Fruit fly (Drosophila melanogaster) whole organism, embryonic: ENCODE measurements around the gene TBC1D16.

Source experiments
- CG10267 ChIP-seq: fragments of 200-800 bp; sonication (Bioruptor generic); optimal IDR thresholded peaks from 2 replicates; lab custom pipeline; 2018; ENCODE audit warnings: missing biosample characterization, mild to moderate bottlenecking, missing genetic modification characterization, moderate library complexity
- CG10274 ChIP-seq: fragments of 200-800 bp; sonication (Bioruptor generic); optimal IDR thresholded peaks from 3 replicates; lab custom pipeline; 2017; ENCODE audit warnings: missing biosample characterization, mild to moderate bottlenecking, missing genetic modification characterization
- CG10366 ChIP-seq: fragments of 200-800 bp; sonication (Bioruptor generic); IDR thresholded peaks from 2 replicates; pipeline ENCODE4 v1.3.6; 2022; ENCODE audit warnings: missing biosample characterization, missing genetic modification characterization
- CG12155 ChIP-seq: fragments of 200-800 bp; sonication (Bioruptor generic); optimal IDR thresholded peaks from 3 replicates; lab custom pipeline; 2016; ENCODE audit warnings: missing biosample characterization, missing genetic modification characterization
- CG12391 ChIP-seq: fragments of 200-800 bp; sonication (Bioruptor generic); optimal IDR thresholded peaks from 3 replicates; lab custom pipeline; 2018; ENCODE audit warnings: missing biosample characterization, mild to moderate bottlenecking, missing genetic modification characterization, moderate library complexity
- CG12744 ChIP-seq: fragments of 200-800 bp; sonication (Bioruptor generic); optimal IDR thresholded peaks from 2 replicates; lab custom pipeline; 2016; ENCODE audit warnings: missing biosample characterization, missing genetic modification characterization
- CG15269 ChIP-seq: fragments of 200-800 bp; sonication (Bioruptor generic); optimal IDR thresholded peaks from 2 replicates; lab custom pipeline; 2018; ENCODE audit warnings: missing biosample characterization, mild to moderate bottlenecking, missing genetic modification characterization, moderate library complexity
- CG15514 ChIP-seq: fragments of 200-800 bp; sonication (Bioruptor generic); optimal IDR thresholded peaks from 3 replicates; lab custom pipeline; 2017; ENCODE audit warnings: missing biosample characterization, missing genetic modification characterization, mild to moderate bottlenecking, moderate library complexity, missing genetic modification reagents
- CG17186 ChIP-seq: fragments of 200-800 bp; sonication (Bioruptor generic); optimal IDR thresholded peaks from 3 replicates; lab custom pipeline; 2017; ENCODE audit warnings: missing biosample characterization, missing genetic modification reagents, missing genetic modification characterization
- CG18262 ChIP-seq: fragments of 200-800 bp; optimal IDR thresholded peaks from 3 replicates; lab custom pipeline; 2019; ENCODE audit warnings: missing biosample characterization, mild to moderate bottlenecking, missing genetic modification characterization, moderate library complexity
- CG18599 ChIP-seq: fragments of 200-800 bp; sonication (Bioruptor generic); optimal IDR thresholded peaks from 3 replicates; lab custom pipeline; 2017; ENCODE audit warnings: missing biosample characterization, missing genetic modification characterization, mild to moderate bottlenecking, moderate library complexity, missing genetic modification reagents
- CG30020 ChIP-seq: fragments of 200-800 bp; optimal IDR thresholded peaks from 2 replicates; lab custom pipeline; 2019; ENCODE audit warnings: missing biosample characterization, mild to moderate bottlenecking, missing genetic modification characterization, moderate library complexity
- CG31388 ChIP-seq: fragments of 200-800 bp; sonication (Bioruptor generic); optimal IDR thresholded peaks from 2 replicates; lab custom pipeline; 2016; ENCODE audit warnings: missing biosample characterization, missing genetic modification characterization
- CG43689 ChIP-seq: fragments of 200-800 bp; sonication (Bioruptor generic); IDR thresholded peaks from 2 replicates; pipeline ENCODE4 v1.3.6; 2022; ENCODE audit warnings: missing biosample characterization, missing genetic modification characterization
- CG9727 ChIP-seq: fragments of 200-800 bp; sonication (Bioruptor generic); optimal IDR thresholded peaks from 3 replicates; lab custom pipeline; 2017; ENCODE audit warnings: missing biosample characterization, mild to moderate bottlenecking, missing genetic modification characterization
- CG9797 ChIP-seq: fragments of 200-800 bp; sonication (Bioruptor generic); optimal IDR thresholded peaks from 3 replicates; lab custom pipeline; 2018; ENCODE audit warnings: missing biosample characterization, mild to moderate bottlenecking, missing genetic modification characterization
- CG9876 ChIP-seq: fragments of 200-800 bp; sonication (Bioruptor generic); optimal IDR thresholded peaks from 2 replicates; lab custom pipeline; 2016; ENCODE audit warnings: missing biosample characterization, missing genetic modification characterization
- Deaf1 ChIP-seq: fragments of 200-800 bp; optimal IDR thresholded peaks from 3 replicates; lab custom pipeline; 2019; ENCODE audit warnings: missing biosample characterization, mild to moderate bottlenecking, missing genetic modification characterization, moderate library complexity
- Eip74EF ChIP-seq, 2 experiments: fragments of 200-800 bp in 1 of 2; fragments of >200 bp in 1 of 2; sonication (Bioruptor generic) in 1 of 2; optimal IDR thresholded peaks; 2 replicates each; lab custom pipeline; 2017 to 2019; ENCODE audit warnings: missing biosample characterization in 2 of 2, missing genetic modification characterization in 2 of 2, mild to moderate bottlenecking in 1 of 2, moderate library complexity in 1 of 2
- H15 ChIP-seq: fragments of 200-800 bp; sonication (Bioruptor generic); IDR thresholded peaks from 3 replicates; pipeline ENCODE4 v1.3.6; 2022; ENCODE audit warnings: missing biosample characterization, missing genetic modification characterization
- HHEX ChIP-seq: fragments of 200-800 bp; sonication (Bioruptor generic); optimal IDR thresholded peaks from 3 replicates; lab custom pipeline; 2017; ENCODE audit warnings: missing biosample characterization, mild to moderate bottlenecking, missing genetic modification characterization, missing genetic modification reagents
- HmgD ChIP-seq: fragments of 200-800 bp; sonication (Bioruptor generic); optimal IDR thresholded peaks from 3 replicates; lab custom pipeline; 2016; ENCODE audit warnings: missing biosample characterization, missing genetic modification characterization
- Kr ChIP-seq: fragments of 200-800 bp; sonication (Bioruptor generic); optimal IDR thresholded peaks from 2 replicates; lab custom pipeline; 2017; ENCODE audit warnings: missing biosample characterization, mild to moderate bottlenecking, missing genetic modification characterization
- MESR4 ChIP-seq: fragments of 200-800 bp; sonication (Bioruptor generic); optimal IDR thresholded peaks from 2 replicates; lab custom pipeline; 2018; ENCODE audit warnings: missing biosample characterization, mild to moderate bottlenecking, missing genetic modification characterization, moderate library complexity
- Max ChIP-seq: fragments of 200-800 bp; sonication (Bioruptor generic); optimal IDR thresholded peaks from 2 replicates; lab custom pipeline; 2016; ENCODE audit warnings: missing biosample characterization, mild to moderate bottlenecking, missing genetic modification characterization
- NC2β ChIP-seq: fragments of 200-800 bp; sonication (Bioruptor generic); optimal IDR thresholded peaks from 2 replicates; lab custom pipeline; 2016; ENCODE audit warnings: missing biosample characterization, missing genetic modification characterization
- Pdp1 ChIP-seq, 2 experiments: fragments of 200-800 bp; sonication (Bioruptor generic); optimal IDR thresholded peaks; 3 replicates each; lab custom pipeline; 2016; ENCODE audit warnings: missing biosample characterization in 2 of 2, missing genetic modification characterization in 2 of 2, mild to moderate bottlenecking in 1 of 2, moderate library complexity in 1 of 2
- Sox102F ChIP-seq: fragments of 200-800 bp; sonication (Bioruptor generic); optimal IDR thresholded peaks from 2 replicates; lab custom pipeline; 2018; ENCODE audit warnings: missing biosample characterization, mild to moderate bottlenecking, missing genetic modification characterization, moderate library complexity
- az2 ChIP-seq: fragments of 200-800 bp; sonication (Bioruptor generic); optimal IDR thresholded peaks from 3 replicates; lab custom pipeline; 2016; ENCODE audit warnings: missing biosample characterization, missing genetic modification characterization
- bbx ChIP-seq: fragments of 200-800 bp; sonication (Bioruptor generic); IDR thresholded peaks from 2 replicates; pipeline ENCODE4 v1.3.6; 2022; ENCODE audit warnings: missing biosample characterization, missing genetic modification characterization; ENCODE audit not compliant: partially characterized antibody
- bigmax ChIP-seq: fragments of 200-800 bp; sonication (Bioruptor generic); optimal IDR thresholded peaks from 2 replicates; lab custom pipeline; 2018; ENCODE audit warnings: missing biosample characterization, mild to moderate bottlenecking, missing genetic modification characterization
- bsh ChIP-seq, 2 experiments: fragments of 200-800 bp; sonication (Bioruptor generic); optimal IDR thresholded peaks; 2 replicates each; lab custom pipeline; 2017 to 2018; ENCODE audit warnings: mild to moderate bottlenecking in 2 of 2, missing biosample characterization in 2 of 2, missing genetic modification characterization in 2 of 2, moderate library complexity in 1 of 2
- chm ChIP-seq: fragments of 200-800 bp; sonication (Bioruptor generic); IDR thresholded peaks from 2 replicates; pipeline ENCODE4 v1.3.6; 2022; ENCODE audit warnings: missing biosample characterization, missing genetic modification characterization
- crc ChIP-seq: fragments of 200-800 bp; sonication (Bioruptor generic); optimal IDR thresholded peaks from 2 replicates; lab custom pipeline; 2016; ENCODE audit warnings: missing biosample characterization, missing genetic modification characterization
- cwo ChIP-seq: fragments of 200-800 bp; sonication (Bioruptor generic); optimal IDR thresholded peaks from 3 replicates; lab custom pipeline; 2017; ENCODE audit warnings: missing biosample characterization, missing genetic modification characterization, mild to moderate bottlenecking, moderate library complexity, missing genetic modification reagents
- eyg ChIP-seq: fragments of 200-800 bp; sonication (Bioruptor generic); optimal IDR thresholded peaks from 3 replicates; lab custom pipeline; 2016; ENCODE audit warnings: missing biosample characterization, missing genetic modification characterization
- lbe ChIP-seq: fragments of 200-800 bp; sonication (Bioruptor generic); optimal IDR thresholded peaks from 2 replicates; lab custom pipeline; 2016; ENCODE audit warnings: missing biosample characterization, mild to moderate bottlenecking, missing genetic modification characterization
- mirr ChIP-seq: fragments of 200-800 bp; sonication (Bioruptor generic); optimal IDR thresholded peaks from 3 replicates; lab custom pipeline; 2018; ENCODE audit warnings: missing biosample characterization, mild to moderate bottlenecking, missing genetic modification characterization
- mld ChIP-seq: fragments of 200-800 bp; sonication (Bioruptor generic); IDR thresholded peaks from 3 replicates; pipeline ENCODE4 v1.3.6; 2022; ENCODE audit warnings: missing biosample characterization, missing genetic modification characterization; ENCODE audit not compliant: partially characterized antibody
- org-1 ChIP-seq: fragments of 200-800 bp; sonication (Bioruptor generic); optimal IDR thresholded peaks from 2 replicates; lab custom pipeline; 2017; ENCODE audit warnings: missing biosample characterization, missing genetic modification characterization
- pan ChIP-seq, 4 experiments: fragments of >200 bp in 3 of 4; fragments of 200-800 bp in 1 of 4; sonication (Bioruptor generic) in 1 of 4; optimal IDR thresholded peaks in 3 of 4; IDR thresholded peaks in 1 of 4; 2 replicates each; pipeline versions ENCODE4 v1.3.6 to Lab custom; 2017 to 2022; ENCODE audit warnings: missing biosample characterization in 2 of 4, missing genetic modification characterization in 2 of 4, mixed read lengths in 1 of 4
- ranshi ChIP-seq: fragments of 200-800 bp; sonication (Bioruptor generic); IDR thresholded peaks from 2 replicates; pipeline ENCODE4 v1.3.6; 2022; ENCODE audit warnings: missing biosample characterization, missing genetic modification characterization
- scrt ChIP-seq: fragments of 200-800 bp; sonication (Bioruptor generic); optimal IDR thresholded peaks from 2 replicates; lab custom pipeline; 2018; ENCODE audit warnings: missing biosample characterization, mild to moderate bottlenecking, missing genetic modification characterization, moderate library complexity
- tgo ChIP-seq: fragments of 200-800 bp; sonication (Bioruptor generic); IDR thresholded peaks from 3 replicates; pipeline ENCODE4 v1.3.6; 2022; ENCODE audit warnings: missing biosample characterization, missing genetic modification characterization
- vnd ChIP-seq: fragments of 200-800 bp; sonication (Bioruptor generic); IDR thresholded peaks from 3 replicates; pipeline ENCODE4 v1.3.6; 2022; ENCODE audit warnings: missing biosample characterization, missing genetic modification characterization; ENCODE audit not compliant: partially characterized antibody
- zen2 ChIP-seq: fragments of 200-800 bp; sonication (Bioruptor generic); IDR thresholded peaks from 3 replicates; pipeline ENCODE4 v1.3.6; 2022; ENCODE audit warnings: missing biosample characterization, missing genetic modification characterization; ENCODE audit not compliant: partially characterized antibody

TBC1D16 gene

DNA sequence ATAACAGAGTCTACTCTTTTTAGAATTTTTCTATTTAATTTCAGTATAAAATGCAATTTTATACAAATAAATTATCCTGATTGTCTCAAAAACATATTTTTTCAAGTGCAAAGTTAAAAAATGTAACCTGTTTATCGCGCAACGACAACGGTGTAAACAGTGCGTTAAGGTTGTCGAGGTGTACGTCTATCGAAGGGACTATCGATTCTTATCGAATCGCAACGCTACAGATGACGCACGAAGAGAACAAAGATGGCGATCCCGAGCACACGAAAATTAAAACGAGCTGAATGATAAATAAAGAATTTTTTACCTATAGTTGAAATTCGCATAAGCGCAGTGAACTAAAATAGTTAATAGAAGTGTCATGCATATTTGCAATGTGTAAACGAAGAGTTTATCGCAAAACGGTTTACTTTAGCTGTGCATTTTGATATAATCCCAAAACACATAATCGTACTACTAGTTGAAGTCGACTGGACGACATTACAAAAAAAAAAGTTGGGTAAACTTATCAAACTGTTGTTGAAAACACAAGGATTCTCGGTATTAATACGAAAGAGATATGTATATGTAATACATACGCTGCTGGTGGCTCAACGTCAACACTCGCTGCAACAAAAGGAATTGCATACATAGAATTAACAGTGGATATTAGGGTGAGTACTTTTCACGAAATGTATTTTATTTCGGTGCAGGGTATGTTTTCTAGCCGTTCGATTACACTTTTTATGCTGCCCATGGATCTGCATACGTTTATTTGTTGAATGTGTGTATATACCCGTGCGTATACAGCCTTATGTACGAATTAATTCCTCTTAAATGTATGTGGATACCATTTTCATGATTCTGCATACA lies 47.4 kb downstream of the TBC1D16 start, which contains the start of gene da (continued):
- TF ChIP-seq bsh (GFP tag; optimal IDR thresholded peaks at IDR 0.05; lab: Kevin White, UChicago): peak in 1 of 2 experiments; percentile 58
- peak; percentile 53 for TF ChIP-seq HmgD (GFP tag; lab: Kevin White, UChicago)
- TF ChIP-seq vnd (GFP tag; lab: Robert Waterston, UW): no peak; the same call in 2 of the 3 replicates
- peak; percentile 58 for TF ChIP-seq CG18262 (tag; lab: Kevin White, UChicago)
- peak; percentile 64 for TF ChIP-seq CG10267
- peak; percentile 40 for TF ChIP-seq CG9727 (GFP tag; lab: Kevin White, UChicago)
- peak; percentile 40 for TF ChIP-seq HHEX (GFP tag; lab: Kevin White, UChicago)
- TF ChIP-seq chm (GFP tag; lab: Robert Waterston, UW): peak; percentile 55
- TF ChIP-seq Max (GFP tag; lab: Kevin White, UChicago): peak; percentile 5
- peak; percentile 32 for TF ChIP-seq bigmax (GFP tag; lab: Kevin White, UChicago)
- TF ChIP-seq scrt (GFP tag; lab: Kevin White, UChicago): peak; percentile 10
- TF ChIP-seq pan (optimal IDR thresholded peaks at IDR 0.05; lab: Kevin White, UChicago): no peak
- TF ChIP-seq pan (GFP tag; optimal IDR thresholded peaks at IDR 0.05 in 1 of 2, IDR thresholded peaks at IDR 0.05 in 1 of 2): peak in 1 of 2 experiments; percentile 61
- TF ChIP-seq Deaf1 (tag; lab: Kevin White, UChicago): peak; percentile 98
- no peak for TF ChIP-seq zen2 (GFP tag; lab: Robert Waterston, UW)
- TF ChIP-seq CG9797: peak; percentile 58
- peak; percentile 19 for TF ChIP-seq CG9876 (GFP tag; lab: Kevin White, UChicago)
- TF ChIP-seq CG31388: peak; percentile 7
- TF ChIP-seq NC2β (GFP tag; lab: Kevin White, UChicago): peak; percentile 63
- no peak for TF ChIP-seq org-1
- TF ChIP-seq crc (GFP tag; lab: Kevin White, UChicago): peak; percentile 34
- TF ChIP-seq CG10274: no peak
- peak; percentile 99 for TF ChIP-seq CG30020
- TF ChIP-seq CG12391 (tag; lab: Kevin White, UChicago): peak; percentile 83
- TF ChIP-seq cwo: no peak
- TF ChIP-seq eyg (GFP tag; lab: Kevin White, UChicago): no peak
- peak; percentile 50 for TF ChIP-seq CG12155
- TF ChIP-seq mirr: no peak
- TF ChIP-seq mld (GFP tag; lab: Robert Waterston, UW): no peak
- peak; percentile 69 for TF ChIP-seq CG15269
- TF ChIP-seq H15: 0 out of 3 replicates have a peak, but pooled peaks have one; percentile 13
- TF ChIP-seq az2 (GFP tag; lab: Kevin White, UChicago): peak; percentile 68

DNA sequence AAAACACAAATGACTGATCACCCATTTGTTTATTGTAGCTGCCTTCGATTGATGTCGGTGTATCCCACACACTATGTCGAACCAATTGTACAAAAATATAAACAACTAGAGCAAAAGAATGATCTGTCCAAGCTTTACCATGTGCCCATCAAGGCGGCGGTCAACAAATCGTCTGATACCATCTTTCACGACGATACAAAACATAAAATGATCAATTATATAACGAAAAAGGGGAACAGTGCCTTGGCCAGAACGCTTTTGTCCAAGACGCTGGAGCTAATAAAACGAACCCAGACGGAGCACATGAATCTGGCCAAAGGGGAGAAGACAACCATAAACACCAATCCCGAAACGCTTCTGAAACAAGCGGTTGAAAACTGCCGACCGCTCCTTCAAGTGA lies 48.6 kb downstream of the TBC1D16 start:
- TF ChIP-seq Sox102F (GFP tag; lab: Kevin White, UChicago) (no peak), MESR4 (peak; percentile 49), lbe (GFP tag; lab: Kevin White, UChicago) (no peak), CG18599 (GFP tag; lab: Kevin White, UChicago) (no peak), Pdp1 (GFP tag; optimal IDR thresholded peaks at IDR 0.05; lab: Kevin White, UChicago) (peak in 1 of 2 experiments; percentile 93), bbx (no peak), Kr (GFP tag; lab: Kevin White, UChicago) (no peak), CG10366 (GFP tag; lab: Robert Waterston, UW) (no peak), CG15514 (GFP tag; lab: Kevin White, UChicago) (no peak), Eip74EF (GFP tag; optimal IDR thresholded peaks at IDR 0.05; lab: Kevin White, UChicago) (no peak), CG12744 (GFP tag; lab: Kevin White, UChicago) (no peak), tgo (GFP tag; lab: Robert Waterston, UW) (no peak), ranshi (GFP tag; lab: Robert Waterston, UW) (no peak), CG43689 (no peak), CG17186 (GFP tag; lab: Kevin White, UChicago) (no peak)
